Worm (Caenorhabditis elegans) whole organism, young adult: Measurements from ENCODE around the gene wdr-37.
A peak's percentile ranks its signal among the peaks of the same experiment; 100 is the strongest.

Experiments
- B0336.3 ChIP-seq: fragments of 200-800 bp; sonication (Bioruptor generic); IDR thresholded peaks from 2 replicates; pipeline ENCODE4 v1.3.6; 2022; ENCODE audit warnings: missing genetic modification characterization, missing compliant biosample characterization
- C17E4.6 ChIP-seq: fragments of 200-800 bp; sonication (Bioruptor generic); IDR thresholded peaks from 2 replicates; pipeline ENCODE4 v1.3.6; 2022; ENCODE audit warnings: missing genetic modification reagents, missing genetic modification characterization, missing compliant biosample characterization
- F10E7.11 ChIP-seq: sonication (generic microtip); optimal IDR thresholded peaks from 2 replicates; lab custom pipeline; 2017; ENCODE audit warnings: mild to moderate bottlenecking, missing genetic modification characterization, moderate library complexity, missing compliant biosample characterization
- F23B12.7 ChIP-seq: sonication (generic microtip); optimal IDR thresholded peaks from 2 replicates; lab custom pipeline; 2017; ENCODE audit warnings: missing genetic modification characterization, mild to moderate bottlenecking, missing compliant biosample characterization, antibody characterized with exemption, moderate library complexity; ENCODE audit not compliant: insufficient read depth
- F33H1.4 ChIP-seq: fragments of 200-800 bp; sonication (Bioruptor generic); IDR thresholded peaks from 2 replicates; pipeline ENCODE4 v1.3.6; 2022; ENCODE audit warnings: missing genetic modification reagents, missing genetic modification characterization, missing compliant biosample characterization
- F49E8.2 ChIP-seq: sonication (generic microtip); optimal IDR thresholded peaks from 3 replicates; lab custom pipeline; 2017; ENCODE audit warnings: missing genetic modification characterization, mild to moderate bottlenecking, missing compliant biosample characterization, antibody characterized with exemption, moderate library complexity; ENCODE audit not compliant: insufficient read depth
- F55B11.4 ChIP-seq: sonication (generic microtip); optimal IDR thresholded peaks from 2 replicates; lab custom pipeline; 2016; ENCODE audit warnings: missing compliant biosample characterization, missing genetic modification characterization, borderline replicate concordance; ENCODE audit not compliant: insufficient read depth
- F57C9.4 ChIP-seq: sonication (generic microtip); optimal IDR thresholded peaks from 2 replicates; lab custom pipeline; 2017; ENCODE audit warnings: mild to moderate bottlenecking, missing genetic modification characterization, missing compliant biosample characterization
- T07F8.4 ChIP-seq: sonication (generic microtip); optimal IDR thresholded peaks from 2 replicates; lab custom pipeline; 2016; ENCODE audit warnings: mild to moderate bottlenecking, missing genetic modification characterization, moderate library complexity, missing compliant biosample characterization
- Y53F4B.3 ChIP-seq: fragments of 200-800 bp; sonication (Bioruptor generic); IDR thresholded peaks from 2 replicates; pipeline ENCODE4 v1.3.6; 2022; ENCODE audit warnings: missing genetic modification reagents, missing genetic modification characterization, missing compliant biosample characterization
- Y53G8AR.9 ChIP-seq: fragments of 200-800 bp; sonication (Bioruptor generic); conservative IDR thresholded peaks from 2 replicates; pipeline ENCODE4 v1.3.6; 2022; ENCODE audit warnings: missing genetic modification reagents, missing genetic modification characterization, missing compliant biosample characterization
- Y56A3A.18 ChIP-seq: fragments of 200-800 bp; sonication (Bioruptor generic); IDR thresholded peaks from 2 replicates; pipeline ENCODE4 v1.3.6; 2022; ENCODE audit warnings: missing genetic modification reagents, missing genetic modification characterization, missing compliant biosample characterization
- Y79H2A.3 ChIP-seq: fragments of 200-800 bp; sonication (Bioruptor generic); conservative IDR thresholded peaks from 2 replicates; pipeline ENCODE4 v1.3.6; 2022; ENCODE audit warnings: missing genetic modification reagents, missing genetic modification characterization, missing compliant biosample characterization
- aptf-3 ChIP-seq: fragments of 200-800 bp; sonication (Bioruptor generic); IDR thresholded peaks from 2 replicates; pipeline ENCODE4 v1.3.6; 2022; ENCODE audit warnings: missing genetic modification characterization, missing compliant biosample characterization
- attf-6 ChIP-seq: fragments of 200-800 bp; sonication (Bioruptor generic); IDR thresholded peaks from 2 replicates; pipeline ENCODE4 v1.3.6; 2022; ENCODE audit warnings: missing genetic modification reagents, missing genetic modification characterization, missing compliant biosample characterization
- ccch-3 ChIP-seq: fragments of 200-800 bp; sonication (Bioruptor generic); optimal IDR thresholded peaks from 2 replicates; lab custom pipeline; 2018; ENCODE audit warnings: mild to moderate bottlenecking, missing genetic modification characterization, missing compliant biosample characterization
- cebp-2 ChIP-seq: fragments of 200-800 bp; sonication (Bioruptor generic); IDR thresholded peaks from 2 replicates; pipeline ENCODE4 v1.3.6; 2022; ENCODE audit warnings: missing genetic modification characterization, missing compliant biosample characterization
- ceh-27 ChIP-seq: fragments of 200-800 bp; sonication (Bioruptor generic); optimal IDR thresholded peaks from 2 replicates; lab custom pipeline; 2018; ENCODE audit warnings: mild to moderate bottlenecking, missing genetic modification characterization, moderate library complexity, missing compliant biosample characterization
- ceh-79 ChIP-seq: sonication (generic microtip); optimal IDR thresholded peaks from 2 replicates; lab custom pipeline; 2017; ENCODE audit warnings: mild to moderate bottlenecking, missing genetic modification characterization, missing compliant biosample characterization
- dpl-1 ChIP-seq: fragments of 150-350 bp; optimal IDR thresholded peaks from 2 replicates; lab custom pipeline; 2014; ENCODE audit warnings: missing biosample characterization, missing genetic modification reagents, missing genetic modification characterization
- egrh-3 ChIP-seq: fragments of 200-800 bp; sonication (Bioruptor generic); IDR thresholded peaks from 2 replicates; pipeline ENCODE4 v1.3.6; 2022; ENCODE audit warnings: missing genetic modification reagents, missing genetic modification characterization, missing compliant biosample characterization
- ets-4 ChIP-seq: fragments of 200-800 bp; sonication (Bioruptor generic); optimal IDR thresholded peaks from 2 replicates; lab custom pipeline; 2018; ENCODE audit warnings: mild to moderate bottlenecking, missing genetic modification characterization, missing compliant biosample characterization
- gei-17 ChIP-seq: fragments of 200-800 bp; sonication (Bioruptor generic); optimal IDR thresholded peaks from 2 replicates; lab custom pipeline; 2018; ENCODE audit warnings: mild to moderate bottlenecking, missing genetic modification characterization, missing compliant biosample characterization
- hlh-12 ChIP-seq: sonication (generic microtip); optimal IDR thresholded peaks from 2 replicates; lab custom pipeline; 2016; ENCODE audit warnings: missing genetic modification characterization, missing compliant biosample characterization
- hrde-1 ChIP-seq: sonication (generic microtip); optimal IDR thresholded peaks from 2 replicates; lab custom pipeline; 2016; ENCODE audit warnings: missing genetic modification characterization, mild to moderate bottlenecking, missing compliant biosample characterization, moderate library complexity, missing genotype, missing genetic modification reagents, borderline replicate concordance
- lag-1 ChIP-seq: fragments of 200-800 bp; sonication (Bioruptor generic); IDR thresholded peaks from 2 replicates; pipeline ENCODE4 v1.3.6; 2022; ENCODE audit warnings: missing genetic modification reagents, missing genetic modification characterization, missing compliant biosample characterization
- lin-26 ChIP-seq: fragments of 200-800 bp; sonication (Bioruptor generic); IDR thresholded peaks from 2 replicates; pipeline ENCODE4 v1.3.6; 2022; ENCODE audit warnings: missing genetic modification reagents, missing genetic modification characterization, missing compliant biosample characterization
- lin-40 ChIP-seq: sonication (generic microtip); optimal IDR thresholded peaks from 2 replicates; lab custom pipeline; 2016; ENCODE audit warnings: missing genetic modification characterization, mild to moderate bottlenecking, missing compliant biosample characterization, missing genotype, missing genetic modification reagents
- lsl-1 ChIP-seq: fragments of 200-800 bp; sonication (Bioruptor generic); optimal IDR thresholded peaks from 2 replicates; lab custom pipeline; 2018; ENCODE audit warnings: mild to moderate bottlenecking, missing genetic modification characterization, moderate library complexity, missing compliant biosample characterization
- mcd-1 ChIP-seq: fragments of 200-800 bp; sonication (Bioruptor generic); IDR thresholded peaks from 2 replicates; pipeline ENCODE4 v1.3.6; 2022; ENCODE audit warnings: missing genetic modification reagents, missing genetic modification characterization, missing compliant biosample characterization
- mes-4 ChIP-seq: sonication (generic microtip); optimal IDR thresholded peaks from 2 replicates; lab custom pipeline; 2016; ENCODE audit warnings: missing genotype, missing genetic modification characterization, missing compliant biosample characterization
- nfya-1 ChIP-seq: sonication (generic microtip); optimal IDR thresholded peaks from 2 replicates; lab custom pipeline; 2017; ENCODE audit warnings: antibody characterized with exemption, missing compliant biosample characterization, missing genetic modification characterization, borderline replicate concordance; ENCODE audit not compliant: insufficient read depth
- nhr-120 ChIP-seq: fragments of 200-800 bp; sonication (Bioruptor generic); IDR thresholded peaks from 2 replicates; pipeline ENCODE4 v1.3.6; 2022; ENCODE audit warnings: missing genetic modification characterization, missing compliant biosample characterization
- rec-8 ChIP-seq, 2 experiments: sonication (generic microtip); optimal IDR thresholded peaks; 2 replicates each; lab custom pipeline; 2016; ENCODE audit warnings: mild to moderate bottlenecking in 2 of 2, missing genetic modification characterization in 2 of 2, missing genetic modification reagents in 2 of 2, missing genotype in 2 of 2, missing biosample characterization in 1 of 2, missing compliant biosample characterization in 1 of 2, moderate library complexity in 1 of 2
- rpc-1 ChIP-seq, 2 experiments: fragments of 150-350 bp in 1 of 2; sonication (generic microtip) in 1 of 2; optimal IDR thresholded peaks; 2 replicates each; lab custom pipeline; 2014 to 2018; ENCODE audit warnings: missing biosample characterization in 1 of 2, missing genetic modification characterization in 1 of 2, missing genetic modification reagents in 1 of 2, missing genotype in 1 of 2
- snpc-1.1 ChIP-seq: sonication (generic microtip); optimal IDR thresholded peaks from 2 replicates; lab custom pipeline; 2017; ENCODE audit warnings: missing genetic modification characterization, mild to moderate bottlenecking, missing compliant biosample characterization, antibody characterized with exemption, moderate library complexity, missing genotype, missing genetic modification reagents; ENCODE audit not compliant: insufficient read depth
- snpc-3.4 ChIP-seq: sonication (generic microtip); optimal IDR thresholded peaks from 2 replicates; lab custom pipeline; 2017; ENCODE audit warnings: missing genetic modification characterization, mild to moderate bottlenecking, missing compliant biosample characterization, antibody characterized with exemption, moderate library complexity, missing genotype, missing genetic modification reagents
- tbx-9 ChIP-seq: sonication (generic microtip); optimal IDR thresholded peaks from 2 replicates; lab custom pipeline; 2016; ENCODE audit warnings: borderline replicate concordance, missing genetic modification characterization, inconsistent platforms, missing compliant biosample characterization
- tlf-1 ChIP-seq: fragments of 200-800 bp; sonication (Bioruptor generic); optimal IDR thresholded peaks from 2 replicates; lab custom pipeline; 2018; ENCODE audit warnings: mild to moderate bottlenecking, missing genetic modification characterization, missing compliant biosample characterization
- unc-130 ChIP-seq: sonication (generic microtip); optimal IDR thresholded peaks from 2 replicates; lab custom pipeline; 2016; ENCODE audit warnings: missing genetic modification reagents, missing genetic modification characterization, missing compliant biosample characterization
- zfh-2 ChIP-seq: fragments of 200-800 bp; sonication (Bioruptor generic); conservative IDR thresholded peaks from 2 replicates; pipeline ENCODE4 v1.3.6; 2022; ENCODE audit warnings: missing genetic modification reagents, missing genetic modification characterization, missing compliant biosample characterization
- ztf-18 ChIP-seq: sonication (generic microtip); optimal IDR thresholded peaks from 2 replicates; lab custom pipeline; 2016; ENCODE audit warnings: missing genotype, mild to moderate bottlenecking, missing genetic modification characterization, missing compliant biosample characterization
- ztf-26 ChIP-seq: sonication (generic microtip); optimal IDR thresholded peaks from 2 replicates; lab custom pipeline; 2017; ENCODE audit warnings: missing genetic modification characterization, missing compliant biosample characterization
- ztf-28 ChIP-seq: fragments of 200-800 bp; sonication (Bioruptor generic); IDR thresholded peaks from 2 replicates; pipeline ENCODE4 v1.3.6; 2022; ENCODE audit warnings: missing genetic modification reagents, missing genetic modification characterization, missing compliant biosample characterization
- ztf-3 ChIP-seq: fragments of 200-800 bp; sonication (Bioruptor generic); optimal IDR thresholded peaks from 2 replicates; lab custom pipeline; 2018; ENCODE audit warnings: mild to moderate bottlenecking, missing genetic modification characterization, missing compliant biosample characterization

wdr-37 gene

DNA sequence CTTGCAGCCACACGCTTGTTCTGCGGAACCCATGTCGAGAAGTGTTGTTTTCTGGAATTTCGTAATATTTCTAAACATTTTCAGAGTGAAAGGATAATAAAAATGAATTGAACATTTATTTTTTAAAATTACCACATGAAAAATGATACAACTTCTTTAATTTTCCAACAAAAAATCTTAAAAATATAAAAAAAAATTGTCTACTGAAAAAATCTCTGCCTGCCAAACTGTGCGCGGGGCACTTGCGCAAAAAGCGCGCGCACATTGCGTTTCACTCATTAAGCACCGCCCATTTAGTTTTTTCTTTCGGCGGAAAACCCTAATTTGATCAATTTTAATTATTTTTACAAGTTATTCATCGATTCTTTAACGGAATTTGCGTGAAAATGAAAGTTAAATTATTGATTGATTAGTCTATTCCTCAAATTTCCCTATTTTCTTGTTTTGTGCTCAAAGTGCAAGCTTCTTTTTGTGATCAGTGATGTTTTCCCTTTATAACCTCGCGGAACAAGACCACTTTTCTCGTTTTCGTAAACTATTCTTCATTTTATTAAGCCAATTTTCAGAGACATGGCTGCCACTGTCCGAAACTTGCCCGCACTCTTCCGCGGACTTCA lies 44.9 kb downstream of the wdr-37 start, which contains the start of the genes nmad-1 and hach-1 (continued):
- TF ChIP-seq ztf-18 (tag; lab: Kevin White, UChicago) (peak; percentile 42), F33H1.4 (GFP tag; lab: Robert Waterston, UW) (peak; percentile 62), ztf-26 (tag; lab: Kevin White, UChicago) (peak; percentile 9), hlh-12 (no peak)

DNA sequence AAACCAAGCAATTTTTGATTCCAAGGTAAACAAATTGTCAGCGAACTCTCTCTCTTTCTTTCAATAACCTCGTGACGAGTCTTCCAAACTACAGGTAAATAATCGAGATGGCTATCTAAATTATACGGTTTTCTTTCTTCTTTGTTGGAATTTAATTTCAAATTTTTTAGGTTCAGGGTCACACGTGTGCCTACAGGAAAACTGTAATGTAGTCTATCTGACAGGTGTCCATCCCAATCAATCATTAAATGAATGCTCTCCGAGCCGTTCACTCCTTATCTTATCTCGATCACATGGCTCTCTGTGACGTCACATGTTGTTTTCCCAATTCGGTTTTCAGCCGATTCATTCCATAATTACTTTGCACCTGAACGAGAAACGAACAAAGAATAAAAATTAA lies 46.8 kb downstream of the wdr-37 start:
- TF ChIP-seq F49E8.2 (tag; lab: Kevin White, UChicago): no peak
- TF ChIP-seq rec-8 (tag; optimal IDR thresholded peaks at IDR 0.05; lab: Kevin White, UChicago): no peak
- TF ChIP-seq ztf-28 (GFP tag; lab: Robert Waterston, UW): no peak
- TF ChIP-seq attf-6 (GFP tag; lab: Robert Waterston, UW): no peak
- no peak for TF ChIP-seq Y53F4B.3
- no peak for TF ChIP-seq zfh-2 (GFP tag; lab: Robert Waterston, UW)
- TF ChIP-seq dpl-1 (GFP tag; lab: Kevin White, UChicago): no peak
- no peak for TF ChIP-seq nhr-120 (GFP tag; lab: Robert Waterston, UW)
- TF ChIP-seq Y56A3A.18 (GFP tag; lab: Robert Waterston, UW): no peak
- peak; percentile 54 for TF ChIP-seq B0336.3
- no peak for TF ChIP-seq rpc-1 (optimal IDR thresholded peaks at IDR 0.05; lab: Kevin White, UChicago)
- TF ChIP-seq rpc-1 (tag; optimal IDR thresholded peaks at IDR 0.05; lab: Kevin White, UChicago): no peak
- TF ChIP-seq snpc-1.1 (tag; lab: Kevin White, UChicago): no peak
- no peak for TF ChIP-seq lin-26 (GFP tag; lab: Robert Waterston, UW)
- TF ChIP-seq aptf-3 (GFP tag; lab: Robert Waterston, UW): no peak
- TF ChIP-seq gei-17 (GFP tag; lab: Kevin White, UChicago): no peak
- TF ChIP-seq hlh-12: no peak
- no peak for TF ChIP-seq ceh-27 (GFP tag; lab: Kevin White, UChicago)
- TF ChIP-seq Y53G8AR.9 (GFP tag; lab: Robert Waterston, UW): peak; percentile 55; the same call in 1 of the 2 replicates
- TF ChIP-seq ccch-3: no peak
- no peak for TF ChIP-seq hrde-1 (tag; lab: Kevin White, UChicago)
- no peak for TF ChIP-seq lag-1 (GFP tag; lab: Robert Waterston, UW)
- no peak for TF ChIP-seq lsl-1 (GFP tag; lab: Kevin White, UChicago)
- peak; percentile 2 for TF ChIP-seq ets-4
- no peak; the same call in 1 of the 2 replicates for TF ChIP-seq Y79H2A.3 (GFP tag; lab: Robert Waterston, UW)
- TF ChIP-seq F10E7.11 (tag; lab: Kevin White, UChicago): no peak
- peak; percentile 20 for TF ChIP-seq F23B12.7
- TF ChIP-seq nfya-1 (tag; lab: Kevin White, UChicago): no peak
- no peak for TF ChIP-seq C17E4.6 (GFP tag; lab: Robert Waterston, UW)
- peak; percentile 26 for TF ChIP-seq lin-40 (tag; lab: Kevin White, UChicago)
- TF ChIP-seq F57C9.4 (tag; lab: Kevin White, UChicago): no peak
- TF ChIP-seq snpc-3.4 (tag; lab: Kevin White, UChicago): no peak
- TF ChIP-seq mcd-1: peak; percentile 23; the same call in 1 of the 2 replicates
- no peak for TF ChIP-seq cebp-2 (GFP tag; lab: Robert Waterston, UW)
- no peak for TF ChIP-seq egrh-3 (GFP tag; lab: Robert Waterston, UW)
- no peak for TF ChIP-seq F55B11.4 (tag; lab: Kevin White, UChicago)
- no peak for TF ChIP-seq ceh-79
- TF ChIP-seq tbx-9 (tag; lab: Kevin White, UChicago): no peak
- TF ChIP-seq ztf-3 (GFP tag; lab: Kevin White, UChicago): no peak
- TF ChIP-seq T07F8.4 (tag; lab: Kevin White, UChicago): no peak
- TF ChIP-seq unc-130 (GFP tag; lab: Kevin White, UChicago): no peak
- TF ChIP-seq mes-4 (tag; lab: Kevin White, UChicago): no peak
- peak; percentile 48 for TF ChIP-seq tlf-1 (GFP tag; lab: Kevin White, UChicago)
